Worm (Caenorhabditis elegans): Measurements from ENCODE around the gene F35H8.1.

DNA sequence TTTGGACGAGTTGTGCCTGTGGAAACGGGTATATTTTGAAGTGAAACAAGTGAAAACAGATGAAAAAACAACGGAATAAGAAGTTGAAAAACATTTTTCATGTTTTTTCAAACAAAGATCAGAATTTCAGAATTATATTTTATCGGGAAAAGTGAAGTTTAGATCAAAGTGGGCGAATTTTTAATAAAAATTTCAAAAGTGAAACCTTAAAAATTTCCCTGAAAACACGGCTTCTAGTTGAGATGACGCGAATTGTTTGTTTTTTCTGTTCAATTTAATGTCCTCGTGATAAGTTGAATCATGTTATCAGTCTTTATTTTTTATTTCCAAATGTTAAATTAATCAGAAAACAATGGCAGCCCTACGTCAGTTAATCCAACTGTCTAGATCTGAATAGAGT lies 45.9 kb downstream of the F35H8.1 start, which contains the start of gene gcy-3:
- TF ChIP-seq ets-7 (tag; optimal IDR thresholded peaks at IDR 0.05) (no peak), ama-1 (optimal IDR thresholded peaks at IDR 0.05) (no peak), hmbx-1 (tag; optimal IDR thresholded peaks at IDR 0.05) (no peak), flt-1 (GFP tag; IDR thresholded peaks at IDR 0.05) (no peak), tbx-37 (GFP tag; conservative IDR thresholded peaks at IDR 0.05) (no peak)

Measured in whole organism, early embryonic.